Comparison of ENCODE assay signal across 4 fruit fly cellular contexts in the genomic region with DNA sequence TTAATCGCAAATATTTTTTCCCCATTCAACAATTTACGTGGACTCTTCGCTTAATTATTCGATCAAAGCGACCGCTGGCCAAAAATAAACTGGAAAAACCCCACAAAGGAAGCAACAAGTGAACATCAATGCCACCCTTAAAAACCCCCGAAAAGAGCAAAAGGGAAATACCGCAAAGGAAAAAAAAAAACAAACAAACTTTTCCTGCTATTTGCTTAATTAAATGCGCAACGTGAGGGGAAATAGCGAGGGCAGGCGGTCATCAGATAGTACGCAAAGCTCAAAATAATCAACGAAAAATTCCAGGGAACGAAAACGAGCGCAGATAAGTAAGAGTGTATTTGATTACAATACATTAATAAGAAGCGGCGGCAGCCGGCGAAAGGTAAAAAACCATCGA.
TF ChIP-seq lines count a peak whose summit lies in the region.

No protein-coding gene starts in this region.

- TF ChIP-seq CTCF in whole organism, embryonic (GFP tag; optimal IDR thresholded peaks at IDR 0.05; lab: Kevin White, UChicago): no peak

TF ChIP-seq in whole organism, adult, 20 proteins besides CTCF, POLR2A, EP300 and RAD21:
- TF ChIP-seq Mnt (GFP tag; optimal IDR thresholded peaks at IDR 0.05; lab: Kevin White, UChicago) (no peak), CG12768 (GFP tag; optimal IDR thresholded peaks at IDR 0.05; lab: Kevin White, UChicago) (no peak), kay (GFP tag; lab: Kevin White, UChicago; ENCODE audit: borderline replicate concordance) (peak; percentile 77), CG33017 (tag; optimal IDR thresholded peaks at IDR 0.05; lab: Kevin White, UChicago) (no peak)

TF ChIP-seq in whole organism, embryonic, 481 proteins besides CTCF, POLR2A, EP300 and RAD21:
- peak; percentile 61 for TF ChIP-seq scrt (GFP tag; optimal IDR thresholded peaks at IDR 0.05; lab: Kevin White, UChicago)
- peak; percentile 13 for TF ChIP-seq CG34376 (GFP tag; optimal IDR thresholded peaks at IDR 0.05; lab: Kevin White, UChicago)
- no peak for TF ChIP-seq CG18764 (GFP tag; optimal IDR thresholded peaks at IDR 0.05; lab: Kevin White, UChicago)

TF ChIP-seq in whole organism, prepupa, 60 proteins besides CTCF, POLR2A, EP300 and RAD21:
- TF ChIP-seq CG15336 (GFP tag; IDR thresholded peaks at IDR 0.05; lab: Robert Waterston, UW) (no peak), svp (GFP tag; lab: Kevin White, UChicago) (peak; percentile 98)

TF ChIP-seq in whole organism, wandering third instar larva, 38 proteins besides CTCF, POLR2A, EP300 and RAD21:
- TF ChIP-seq sage (GFP tag; optimal IDR thresholded peaks at IDR 0.05; lab: Kevin White, UChicago) (no peak), N (GFP tag; optimal IDR thresholded peaks at IDR 0.05; lab: Kevin White, UChicago) (no peak), sv (GFP tag; optimal IDR thresholded peaks at IDR 0.05; lab: Kevin White, UChicago) (no peak), Jra (GFP tag; optimal IDR thresholded peaks at IDR 0.05; lab: Kevin White, UChicago) (no peak), rgr (GFP tag; optimal IDR thresholded peaks at IDR 0.05; lab: Kevin White, UChicago) (no peak), Rel (GFP tag; optimal IDR thresholded peaks at IDR 0.05; lab: Kevin White, UChicago) (no peak), Rel (tag; optimal IDR thresholded peaks at IDR 0.05; lab: Kevin White, UChicago) (peak; percentile 93), Dfd (GFP tag; optimal IDR thresholded peaks at IDR 0.05; lab: Kevin White, UChicago) (no peak), brk (GFP tag; optimal IDR thresholded peaks at IDR 0.05; lab: Kevin White, UChicago) (no peak)
